Worm (Caenorhabditis elegans): Measurements from ENCODE around the gene gab-1.

DNA sequence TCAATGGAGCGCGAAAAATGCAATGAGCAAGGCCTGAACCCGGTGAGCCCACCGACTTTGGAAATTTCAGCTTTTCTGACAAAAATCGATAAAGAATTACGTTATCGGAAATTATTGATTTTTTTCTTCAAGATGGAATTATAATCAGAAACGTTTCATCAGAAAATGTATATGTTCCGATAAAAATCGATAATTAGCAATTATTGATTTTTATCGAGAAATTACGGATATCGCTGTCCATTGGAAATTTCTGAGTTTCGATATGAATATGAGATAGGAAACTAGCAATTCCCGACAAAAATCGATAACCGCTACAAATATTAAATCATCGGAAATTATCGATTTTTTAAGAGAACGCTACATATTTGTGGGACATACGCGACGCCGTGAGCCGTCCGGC lies 14.7 kb upstream of the gab-1 start:
- TF ChIP-seq aly-1 (tag; optimal IDR thresholded peaks at IDR 0.05) (no peak), tbx-37 (GFP tag; conservative IDR thresholded peaks at IDR 0.05) (no peak), tra-4 (tag; optimal IDR thresholded peaks at IDR 0.05) (no peak), ama-1 (optimal IDR thresholded peaks at IDR 0.05) (no peak), B0310.2 (tag; optimal IDR thresholded peaks at IDR 0.05) (no peak)

All from whole organism, early embryonic.